Worm (Caenorhabditis elegans): Measurements from ENCODE around the gene R02E4.2.

DNA sequence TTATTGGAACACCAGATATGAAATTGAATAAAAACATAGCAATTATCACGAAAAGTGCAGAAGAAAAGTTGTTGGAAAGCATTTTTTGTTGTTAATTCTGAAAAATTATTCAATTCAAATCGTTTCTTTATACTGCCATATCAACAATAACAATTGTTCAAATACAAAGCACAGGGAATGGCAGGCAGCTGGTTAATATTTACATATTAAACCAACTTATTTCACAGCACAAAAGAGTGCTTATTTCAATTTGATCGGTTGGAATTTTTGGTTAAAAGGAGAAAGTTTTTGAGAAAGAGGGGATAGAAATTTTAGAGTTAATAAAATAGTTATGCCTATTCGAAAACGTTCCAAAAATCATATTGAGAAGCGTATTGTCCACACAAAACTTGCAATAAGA lies 13.7 kb downstream of the R02E4.2 start, which contains the start of gene F09F9.3:
- TF ChIP-seq zag-1 (tag; optimal IDR thresholded peaks at IDR 0.05) (no peak), nhr-11 (tag; optimal IDR thresholded peaks at IDR 0.05) (no peak), elt-3 (tag; optimal IDR thresholded peaks at IDR 0.05) (no peak), aly-2 (tag; optimal IDR thresholded peaks at IDR 0.05) (no peak), elt-1 (tag; optimal IDR thresholded peaks at IDR 0.05) (no peak), pha-4 (tag; optimal IDR thresholded peaks at IDR 0.05) (no peak), ceh-9 (tag; optimal IDR thresholded peaks at IDR 0.05) (no peak), ztf-11 (tag; optimal IDR thresholded peaks at IDR 0.05) (no peak), ZK546.5 (tag; optimal IDR thresholded peaks at IDR 0.05) (no peak)

Measured in whole organism, L3 larva.